Worm (Caenorhabditis elegans) whole organism, mixed stage, embryonic: ENCODE results near the gene mig-38.

Experiments used
- M03D4.4 ChIP-seq: sonication (generic microtip); optimal IDR thresholded peaks from 2 replicates; lab custom pipeline; 2017; ENCODE audit warnings: mild to moderate bottlenecking, missing genetic modification characterization, missing compliant biosample characterization
- elt-3 ChIP-seq: fragments of 150-350 bp; optimal IDR thresholded peaks from 2 replicates; lab custom pipeline; 2014; ENCODE audit warnings: missing biosample characterization, missing genetic modification characterization
- lin-13 ChIP-seq: fragments of 150-350 bp; optimal IDR thresholded peaks from 2 replicates; lab custom pipeline; 2014; ENCODE audit warnings: missing biosample characterization, missing genetic modification characterization
- lsy-2 ChIP-seq: fragments of 150-350 bp; optimal IDR thresholded peaks from 2 replicates; lab custom pipeline; 2014; ENCODE audit warnings: missing biosample characterization, missing genetic modification characterization
- mep-1 ChIP-seq: fragments of 150-350 bp; optimal IDR thresholded peaks from 2 replicates; lab custom pipeline; 2017; ENCODE audit warnings: missing biosample characterization, missing genetic modification reagents, missing genetic modification characterization, inconsistent platforms
- nhr-28 ChIP-seq: fragments of 150-350 bp; optimal IDR thresholded peaks from 2 replicates; lab custom pipeline; 2014; ENCODE audit warnings: missing biosample characterization, missing genetic modification characterization
- nhr-76 ChIP-seq: sonication (generic microtip); optimal IDR thresholded peaks from 2 replicates; lab custom pipeline; 2017; ENCODE audit warnings: missing biosample characterization, missing genetic modification characterization
- pha-4 ChIP-seq: fragments of 150-350 bp; optimal IDR thresholded peaks from 2 replicates; lab custom pipeline; 2018; ENCODE audit warnings: missing biosample characterization, missing genetic modification reagents, missing genetic modification characterization
- sem-2 ChIP-seq: fragments of 200-800 bp; sonication (Bioruptor generic); optimal IDR thresholded peaks from 2 replicates; lab custom pipeline; 2018; ENCODE audit warnings: mild to moderate bottlenecking, missing genetic modification characterization, missing compliant biosample characterization
- unc-120 ChIP-seq: sonication (generic microtip); optimal IDR thresholded peaks from 2 replicates; lab custom pipeline; 2017; ENCODE audit warnings: missing genetic modification characterization, missing compliant biosample characterization; ENCODE audit not compliant: poor library complexity, severe bottlenecking
- unc-39 ChIP-seq: fragments of 150-350 bp; optimal IDR thresholded peaks from 2 replicates; lab custom pipeline; 2014; ENCODE audit warnings: missing biosample characterization, missing genetic modification characterization
- unc-62 ChIP-seq: fragments of 150-350 bp; optimal IDR thresholded peaks from 2 replicates; lab custom pipeline; 2014; ENCODE audit warnings: missing biosample characterization, missing genetic modification reagents, missing genetic modification characterization

- no peak for TF ChIP-seq nhr-76
- TF ChIP-seq mep-1 (tag; lab: Kevin White, UChicago): peak; percentile 8
- no peak for TF ChIP-seq unc-120 (tag; lab: Kevin White, UChicago)
- TF ChIP-seq unc-62 (GFP tag; lab: Kevin White, UChicago): no peak
- no peak for TF ChIP-seq unc-39 (tag; lab: Kevin White, UChicago)
- TF ChIP-seq nhr-28 (tag; lab: Kevin White, UChicago): no peak
- TF ChIP-seq sem-2: no peak
- TF ChIP-seq lin-13: no peak
- TF ChIP-seq lsy-2 (tag; lab: Kevin White, UChicago): peak; percentile 6
- no peak for TF ChIP-seq elt-3
- no peak for TF ChIP-seq pha-4 (tag; lab: Kevin White, UChicago)
- no peak for TF ChIP-seq M03D4.4 (tag; lab: Kevin White, UChicago)
Measured at ce11 chrIV:11592820-11593219, 1.2 kb upstream of the mig-38 start.
